Worm (Caenorhabditis elegans) whole organism, late embryonic: ENCODE data around the gene F55C9.11.

Source experiments
- K02D7.2 ChIP-seq: sonication (generic microtip); optimal IDR thresholded peaks from 2 replicates; lab custom pipeline; 2017; ENCODE audit warnings: mild to moderate bottlenecking, missing genetic modification characterization, missing compliant biosample characterization
- ama-1 ChIP-seq: fragments of 150-350 bp; optimal IDR thresholded peaks from 2 replicates; lab custom pipeline; 2014
- elt-2 ChIP-seq: sonication (generic microtip); optimal IDR thresholded peaks from 2 replicates; lab custom pipeline; 2016; ENCODE audit warnings: missing genetic modification reagents, missing genetic modification characterization, missing compliant biosample characterization
- nfya-1 ChIP-seq: sonication (generic microtip); optimal IDR thresholded peaks from 2 replicates; lab custom pipeline; 2017; ENCODE audit warnings: missing genetic modification characterization, mild to moderate bottlenecking, missing compliant biosample characterization, antibody characterized with exemption, moderate library complexity
- rnt-1 ChIP-seq: sonication (generic microtip); optimal IDR thresholded peaks from 2 replicates; lab custom pipeline; 2016; ENCODE audit warnings: missing genetic modification characterization, missing compliant biosample characterization
- sdc-2 ChIP-seq: sonication (generic microtip); optimal IDR thresholded peaks from 2 replicates; lab custom pipeline; 2016; ENCODE audit warnings: missing genotype, missing genetic modification characterization, missing compliant biosample characterization

DNA sequence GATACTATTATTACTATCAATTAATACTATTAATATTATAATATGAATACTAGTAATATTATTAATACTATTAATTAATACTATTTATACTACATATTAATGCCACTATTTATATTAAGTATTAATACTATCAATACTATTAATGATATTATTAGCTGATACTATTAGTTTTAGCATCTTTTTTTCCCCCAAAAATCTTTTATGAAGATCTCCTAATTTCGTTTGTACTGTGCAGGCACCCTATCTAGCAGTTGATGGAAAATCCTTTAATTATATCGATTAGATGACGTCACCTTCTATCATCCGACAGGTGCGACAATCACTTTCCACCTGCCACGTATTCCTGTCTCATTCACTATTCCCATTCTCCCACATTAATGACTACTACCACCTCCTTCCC lies 19.8 kb upstream of the F55C9.11 start, which contains the start of gene fbxb-65:
- TF ChIP-seq ama-1: no peak
- TF ChIP-seq sdc-2 (tag; lab: Kevin White, UChicago): no peak
- no peak for TF ChIP-seq rnt-1 (tag; lab: Kevin White, UChicago)
- no peak for TF ChIP-seq elt-2 (tag; lab: Kevin White, UChicago)
- no peak for TF ChIP-seq K02D7.2 (tag; lab: Kevin White, UChicago)
- TF ChIP-seq nfya-1: no peak
